Fruit fly (Drosophila melanogaster) ovary, adult (tissue): ENCODE data around the gene CG44437.

ENCODE experiments used
- CG17801 ChIP-seq: fragments of 200-800 bp; optimal IDR thresholded peaks from 2 replicates; lab custom pipeline; 2019; ENCODE audit warnings: missing biosample characterization, mild to moderate bottlenecking, missing genetic modification characterization, moderate library complexity; ENCODE audit not compliant: partially characterized antibody

The CG44437 gene

DNA sequence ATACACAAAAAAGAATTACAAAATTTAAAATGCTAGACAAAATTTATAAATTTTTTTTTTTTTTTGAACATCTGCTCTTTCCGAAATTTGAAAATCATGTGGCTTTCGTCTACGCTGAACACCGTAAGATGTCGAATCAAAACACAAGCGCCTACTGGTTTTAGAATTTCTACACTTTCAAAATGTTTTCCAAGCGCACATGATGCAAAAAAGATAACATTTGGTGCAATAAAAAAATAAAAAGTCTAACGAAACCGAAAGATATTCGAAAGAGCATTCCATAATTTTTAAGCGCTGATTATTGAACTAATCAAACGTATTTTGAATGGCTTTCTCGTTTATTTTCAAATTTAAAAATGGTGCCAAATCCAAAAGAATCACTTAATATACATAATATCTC, at the start of gene CG44437:
TSS of gene CG44437 (minus strand) at position 101 of the 400 bp plus-strand sequence.
- TF ChIP-seq CG17801 (GFP tag; lab: Kevin White, UChicago), result no peak

DNA sequence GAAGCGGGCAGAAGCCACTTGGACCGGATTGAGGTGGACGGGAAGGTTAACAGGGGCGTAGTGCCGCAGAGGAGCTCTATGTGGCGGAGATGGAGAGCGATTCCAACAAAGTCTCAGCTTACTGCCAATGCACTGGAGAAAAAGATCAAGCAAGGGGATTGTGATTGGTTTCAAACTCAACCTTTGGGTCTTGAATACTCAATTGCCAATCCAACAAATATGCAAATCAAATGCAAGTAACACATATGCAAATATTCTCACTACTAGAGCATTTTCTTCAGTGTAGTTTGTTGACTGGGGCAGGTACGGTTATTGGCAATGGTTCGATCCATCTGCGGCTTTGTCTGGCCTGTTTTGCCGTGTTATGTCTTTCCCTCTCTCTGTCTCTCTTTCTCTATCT, 49.2 kb upstream of the CG44437 start:
- no peak for TF ChIP-seq CG17801 (GFP tag; lab: Kevin White, UChicago)

DNA sequence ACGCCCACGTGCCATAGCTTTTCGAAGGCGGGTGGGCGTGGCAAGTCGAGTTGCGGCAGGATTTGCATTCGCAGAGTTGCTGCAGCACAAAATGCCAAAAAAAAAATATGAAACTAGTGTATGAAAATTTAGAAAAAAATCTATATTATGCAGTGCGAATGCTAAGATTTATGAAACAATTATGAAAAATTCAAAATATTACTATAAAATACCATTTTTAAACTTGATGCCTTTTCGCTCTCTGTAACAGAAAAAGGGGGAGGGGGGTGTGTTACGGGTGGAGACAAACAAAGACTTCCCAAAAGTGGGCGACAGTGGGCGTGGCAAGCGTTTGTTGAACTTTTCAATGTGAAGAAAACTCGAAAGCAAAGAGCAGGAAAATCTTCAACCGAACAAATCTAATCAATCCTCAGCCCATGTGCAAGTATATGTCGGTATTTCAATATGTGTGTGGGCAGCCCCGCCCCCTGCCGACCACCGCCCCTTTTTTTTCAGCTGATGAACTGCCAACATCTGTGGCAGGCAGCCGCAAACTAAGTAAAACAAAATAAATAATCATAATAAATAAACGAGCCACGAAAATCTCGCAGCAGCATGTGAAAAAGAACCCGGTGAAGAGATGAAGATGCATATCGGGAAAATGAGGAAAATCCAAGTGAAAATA, 47.8 kb upstream of the CG44437 start:
- no peak for TF ChIP-seq CG17801 (GFP tag; lab: Kevin White, UChicago)

DNA sequence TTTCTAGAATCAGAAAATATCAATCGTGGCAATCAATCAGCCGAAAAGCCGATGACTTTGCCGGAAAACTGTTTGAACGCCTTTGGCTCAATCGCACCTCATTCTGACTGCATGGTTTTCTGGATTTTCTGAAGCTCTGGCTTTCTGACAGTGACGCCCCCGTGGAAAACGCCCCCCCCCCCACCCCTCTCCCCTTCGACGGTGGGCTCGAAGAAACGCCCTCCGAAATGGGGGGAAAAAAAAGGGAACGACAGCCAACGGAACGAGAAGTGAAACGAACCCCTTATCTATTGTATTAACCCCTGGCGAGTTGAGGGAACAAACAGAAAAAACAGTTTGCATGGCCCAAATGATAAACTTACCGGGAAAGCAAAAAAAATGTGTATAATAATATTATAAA, 46.5 kb upstream of the CG44437 start:
- no peak for TF ChIP-seq CG17801 (GFP tag; lab: Kevin White, UChicago)

DNA sequence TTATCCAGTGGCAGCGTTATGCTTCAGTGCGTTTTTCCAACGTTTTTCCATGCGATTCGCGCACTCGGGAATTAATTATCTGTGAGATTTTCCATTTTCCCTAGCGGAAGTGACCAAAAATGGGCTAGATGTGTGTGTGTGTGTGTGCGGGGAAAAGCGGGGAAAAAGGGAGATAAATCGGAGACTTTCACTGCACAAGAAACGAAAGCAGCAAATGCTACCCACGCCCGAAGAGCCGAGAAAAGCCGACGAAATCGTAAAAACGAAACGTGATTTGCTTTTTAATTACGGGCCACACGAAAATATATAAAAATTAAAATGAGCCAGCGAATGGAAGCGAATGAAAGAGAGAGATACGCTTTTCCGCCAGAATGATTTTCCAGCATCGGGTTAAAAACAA, 45.7 kb upstream of the CG44437 start:
- no peak for TF ChIP-seq CG17801 (GFP tag; lab: Kevin White, UChicago)

DNA sequence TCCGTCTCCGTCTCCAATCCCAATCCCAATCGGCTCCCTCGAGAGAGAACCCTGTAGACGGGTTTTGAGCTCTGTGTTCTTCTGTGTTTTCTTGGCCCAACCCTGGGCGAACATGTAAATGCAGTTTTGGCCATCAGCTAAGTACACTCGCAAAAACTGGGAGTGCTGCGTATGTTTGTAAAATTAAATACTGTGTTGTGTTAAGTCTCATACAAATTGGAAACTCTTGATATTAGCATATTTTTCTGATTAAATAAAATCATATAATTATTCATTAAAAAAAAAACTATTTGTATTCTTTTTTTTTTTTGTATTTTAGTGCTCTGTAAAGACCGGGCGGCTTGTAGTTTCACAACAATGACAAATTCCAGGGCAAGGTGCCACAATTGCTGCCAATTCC, 43.7 kb upstream of the CG44437 start:
- no peak for TF ChIP-seq CG17801 (GFP tag; lab: Kevin White, UChicago)

DNA sequence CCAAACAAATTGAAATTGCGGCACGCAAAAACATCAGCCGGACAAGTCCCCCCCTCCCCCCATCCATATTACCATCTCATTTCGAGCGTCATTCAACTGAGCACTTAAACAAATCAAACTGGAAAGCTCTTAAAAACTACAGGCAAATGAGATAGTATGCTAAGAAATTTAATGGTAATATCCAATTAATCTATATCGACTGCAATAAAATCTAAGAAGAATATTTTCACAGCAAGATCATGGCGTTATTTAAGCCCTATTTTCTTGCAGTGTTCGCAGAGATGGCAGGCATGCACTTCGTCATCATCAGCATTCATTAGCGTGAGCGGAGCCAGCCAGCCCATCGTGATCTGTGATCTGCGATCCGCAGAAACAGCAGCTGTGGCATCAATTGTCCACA, 42.4 kb upstream of the CG44437 start:
- no peak for TF ChIP-seq CG17801 (GFP tag; lab: Kevin White, UChicago)

DNA sequence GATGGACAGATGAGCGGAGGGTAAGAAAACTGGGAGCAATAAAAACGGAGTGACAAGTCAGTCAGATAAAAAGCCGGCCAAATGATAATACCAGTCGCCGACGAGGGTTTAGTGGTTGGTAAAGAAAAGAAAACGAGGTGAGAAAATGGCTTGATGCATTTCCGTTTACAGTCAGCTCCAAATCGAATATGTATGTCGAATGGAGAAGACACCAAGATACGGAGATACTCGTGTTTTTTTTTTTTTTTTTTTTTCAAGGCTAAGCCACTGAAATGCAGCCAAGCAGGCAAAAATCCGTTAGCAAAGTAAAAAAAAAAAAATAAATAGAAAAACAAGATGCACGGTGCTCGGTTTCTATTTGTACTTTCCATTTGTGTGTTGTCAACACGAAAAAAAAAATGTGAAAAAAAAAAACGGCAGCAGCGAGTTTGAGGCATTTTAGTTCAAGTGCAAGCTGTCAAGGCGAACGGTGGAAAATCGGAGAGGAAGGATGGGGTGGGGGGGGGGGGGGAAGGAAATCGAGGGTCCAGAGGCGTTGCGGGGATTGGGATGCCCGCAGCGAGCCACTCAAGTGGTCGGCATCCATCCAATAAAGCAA, 41.8 kb upstream of the CG44437 start:
- no peak for TF ChIP-seq CG17801 (GFP tag; lab: Kevin White, UChicago)

DNA sequence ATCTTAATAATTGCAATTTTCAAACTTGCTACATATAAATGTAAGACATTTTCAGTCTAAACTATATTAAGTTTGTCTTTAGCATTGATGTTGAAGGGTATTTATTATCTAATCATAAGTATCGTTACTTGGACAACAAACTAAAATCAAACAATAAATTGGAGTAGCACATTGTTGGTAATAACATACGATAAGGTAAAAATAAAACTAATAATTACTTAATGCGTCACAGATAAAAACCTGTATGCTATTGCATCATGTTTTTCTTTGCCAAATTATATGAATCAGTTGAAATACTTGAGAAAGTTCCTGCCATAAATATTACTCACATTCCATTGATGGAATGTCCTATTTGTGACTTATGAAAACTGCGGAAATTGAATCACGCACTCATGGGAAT, 38.8 kb upstream of the CG44437 start:
- TF ChIP-seq CG17801 (GFP tag; lab: Kevin White, UChicago), result no peak

DNA sequence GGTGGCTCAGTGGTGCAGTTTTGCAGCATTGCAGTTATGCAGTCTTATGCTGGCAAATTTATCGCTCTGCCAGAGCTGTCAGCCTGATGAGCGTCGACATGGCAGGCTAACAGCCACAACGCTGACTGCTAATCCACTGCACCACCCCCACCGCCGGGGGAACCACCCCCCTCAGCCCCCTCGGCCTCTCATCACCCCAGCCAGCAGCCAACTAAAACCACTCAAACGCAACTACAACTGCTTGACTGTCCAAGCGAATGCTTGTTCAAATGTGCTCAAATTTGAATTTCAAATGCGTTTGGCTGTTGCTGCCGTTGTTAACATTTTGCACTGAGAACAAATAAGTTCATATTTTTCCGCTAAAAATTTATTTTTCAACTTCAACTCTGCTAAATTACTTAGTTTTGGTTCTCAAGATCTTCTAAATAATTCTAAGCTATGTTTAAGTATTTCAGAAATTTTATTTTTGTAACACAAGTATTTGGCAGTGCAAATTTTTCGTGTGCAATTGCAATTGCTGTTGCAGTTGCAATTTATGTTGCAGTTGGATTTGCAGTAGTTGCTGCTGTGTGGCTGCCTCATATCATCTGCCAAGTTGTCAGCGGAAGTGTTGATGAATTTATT, 36.3 kb upstream of the CG44437 start:
- no peak for TF ChIP-seq CG17801 (GFP tag; lab: Kevin White, UChicago)

DNA sequence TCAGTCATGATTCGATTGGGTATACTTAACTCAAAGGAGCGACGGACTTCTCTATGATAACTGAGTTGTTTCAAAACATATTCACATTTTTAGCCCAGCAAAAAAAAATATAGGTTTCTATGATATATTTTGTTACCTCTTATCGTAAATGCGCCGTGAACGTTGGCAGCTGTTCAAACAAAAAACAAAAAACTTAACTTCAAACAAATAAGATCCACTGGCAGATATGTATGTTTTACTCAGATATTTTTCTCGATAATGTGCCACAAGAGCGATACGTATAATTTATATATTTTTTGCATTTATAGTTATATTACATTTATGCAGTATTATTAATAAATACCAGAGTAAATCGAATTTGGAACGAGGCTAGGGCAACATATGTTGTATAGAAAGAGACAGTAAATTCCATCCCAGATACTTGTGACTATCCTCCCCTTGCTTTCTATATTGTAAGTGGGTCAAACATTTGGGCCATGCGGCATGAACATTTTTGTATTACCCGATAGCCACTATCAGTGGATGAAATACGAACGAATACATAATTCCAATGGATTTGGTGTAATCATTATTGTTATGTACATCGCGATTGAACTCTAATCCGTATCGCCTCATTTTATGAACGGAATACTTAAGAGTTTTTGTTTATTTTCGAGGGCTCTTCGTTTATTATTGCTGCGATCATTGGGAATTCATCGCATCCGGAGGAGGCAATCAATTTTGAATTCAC, 34.6 kb upstream of the CG44437 start, which contains the start of gene CG32639:
TSS of gene CG32639 (minus strand) at position 51 of the 730 bp plus-strand sequence.
- no peak for TF ChIP-seq CG17801 (GFP tag; lab: Kevin White, UChicago)

DNA sequence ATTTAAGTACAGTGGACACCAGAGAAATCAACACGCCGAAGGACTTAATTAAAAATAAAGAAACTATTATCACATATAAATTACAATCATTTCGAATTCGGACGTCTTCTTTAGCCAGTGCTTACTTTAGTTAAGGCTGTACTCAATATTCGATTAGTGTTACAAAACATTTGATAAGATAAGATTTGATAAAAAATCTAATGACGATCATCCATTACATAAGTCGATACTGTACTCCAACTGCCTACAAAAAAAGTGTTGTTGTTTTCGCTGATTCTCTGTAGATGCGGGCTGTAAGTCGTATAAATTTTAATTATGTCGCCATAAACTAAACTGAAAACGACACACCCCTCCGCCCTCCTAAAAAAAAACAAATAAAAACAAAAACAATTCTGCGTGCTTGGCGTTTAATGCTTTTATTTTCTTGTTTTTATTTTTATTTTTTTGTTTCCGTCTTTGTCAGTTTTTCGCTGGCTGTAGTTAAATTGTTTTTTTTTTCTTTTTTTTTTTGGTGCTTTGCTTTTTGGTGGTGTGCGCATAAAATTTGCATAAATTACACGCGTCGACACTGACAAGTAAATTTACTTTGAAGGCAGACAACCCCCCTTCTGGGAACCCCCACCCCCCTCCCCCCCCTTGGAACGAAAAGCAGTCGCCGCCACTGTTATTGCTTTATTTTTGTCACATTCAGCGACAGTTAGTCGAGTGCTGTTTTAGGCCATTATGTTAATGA, 32.8 kb upstream of the CG44437 start:
- TF ChIP-seq CG17801 (GFP tag; lab: Kevin White, UChicago), result peak; percentile 82

DNA sequence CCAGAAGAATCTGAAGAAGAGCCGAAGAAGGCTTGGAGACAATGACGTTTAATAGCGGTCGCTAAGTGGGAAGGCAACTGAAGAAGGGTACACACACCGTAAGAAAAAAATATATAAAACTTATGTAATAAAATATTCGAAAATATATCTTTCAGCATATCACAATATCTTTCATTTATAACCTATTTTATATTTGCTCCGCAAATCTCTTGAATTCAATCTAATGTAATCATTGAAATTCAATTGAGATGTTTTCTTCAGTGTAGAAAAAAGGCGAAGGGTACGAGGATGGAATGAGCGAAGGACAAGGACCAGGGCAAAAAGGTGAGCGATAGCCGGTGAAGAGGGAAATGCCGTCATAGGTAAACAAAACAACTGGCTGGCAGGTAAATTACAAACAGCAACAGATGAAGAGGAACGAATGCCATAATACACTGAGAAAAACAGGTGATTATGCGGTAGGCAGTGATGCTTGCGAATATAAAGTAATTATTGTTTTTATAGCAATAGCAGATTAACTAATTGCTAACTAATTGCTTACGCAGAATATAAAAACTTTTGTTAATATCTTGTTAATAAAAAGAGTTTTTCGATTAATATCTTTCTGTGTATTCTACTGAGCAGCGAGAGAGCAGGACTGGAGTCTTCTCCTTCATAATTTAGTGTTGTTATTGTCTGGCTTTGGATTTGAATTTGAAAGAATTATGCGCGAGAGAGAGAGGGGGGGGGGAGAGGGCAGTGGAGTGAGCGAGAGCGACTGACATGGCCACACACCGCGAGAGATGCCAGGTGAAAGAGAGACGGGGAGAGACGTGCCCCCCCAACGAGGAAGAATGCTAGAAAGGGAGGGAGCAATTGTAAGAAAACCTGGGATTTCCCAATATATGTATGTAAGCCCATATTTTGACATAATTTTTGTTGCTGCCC, 32.0 kb upstream of the CG44437 start:
- TF ChIP-seq CG17801 (GFP tag; lab: Kevin White, UChicago), result peak; percentile 46
